Worm (Caenorhabditis elegans) whole organism, L1 larva: ENCODE results near the gene apd-3.

Source experiments
- C16A3.4 ChIP-seq: fragments of 150-350 bp; optimal IDR thresholded peaks from 2 replicates; lab custom pipeline; 2014; ENCODE audit warnings: missing biosample characterization, missing genetic modification characterization
- F16B12.6 ChIP-seq: fragments of 150-350 bp; optimal IDR thresholded peaks from 2 replicates; lab custom pipeline; 2014; ENCODE audit warnings: missing biosample characterization, missing genetic modification characterization
- Y116A8C.19 ChIP-seq: sonication (generic microtip); optimal IDR thresholded peaks from 2 replicates; lab custom pipeline; 2016; ENCODE audit warnings: missing compliant biosample characterization, missing genetic modification characterization, borderline replicate concordance
- ceh-8 ChIP-seq: fragments of 200-800 bp; sonication (Bioruptor generic); optimal IDR thresholded peaks from 2 replicates; lab custom pipeline; 2018; ENCODE audit warnings: mild to moderate bottlenecking, missing genetic modification characterization, moderate library complexity, missing compliant biosample characterization
- ceh-82 ChIP-seq, 3 experiments: fragments of 150-350 bp in 1 of 3; sonication (generic microtip) in 2 of 3; optimal IDR thresholded peaks; 2 replicates each; lab custom pipeline; 2014 to 2017; ENCODE audit warnings: missing biosample characterization in 3 of 3, missing genetic modification characterization in 3 of 3
- ceh-88 ChIP-seq: fragments of 200-800 bp; sonication (Bioruptor generic); IDR thresholded peaks from 2 replicates; pipeline ENCODE4 v1.3.6; 2022; ENCODE audit warnings: missing genetic modification characterization, missing compliant biosample characterization
- dpl-1 ChIP-seq, 3 experiments: fragments of 150-350 bp in 2 of 3; sonication (generic microtip) in 1 of 3; optimal IDR thresholded peaks; 2 replicates each; lab custom pipeline; 2014 to 2017; ENCODE audit warnings: missing biosample characterization in 3 of 3, missing genetic modification characterization in 3 of 3, missing genetic modification reagents in 3 of 3
- dsc-1 ChIP-seq: sonication (generic microtip); optimal IDR thresholded peaks from 2 replicates; lab custom pipeline; 2016; ENCODE audit warnings: mild to moderate bottlenecking, missing genetic modification characterization, missing compliant biosample characterization
- efl-1 ChIP-seq, 4 experiments: fragments of 150-350 bp; optimal IDR thresholded peaks in 3 of 4; peaks in 1 of 4; 1 replicate in 1 of 4; 2 replicates in 3 of 4; lab custom pipeline; 2014; ENCODE audit warnings: missing biosample characterization in 2 of 4, missing genetic modification characterization in 2 of 4, missing genetic modification reagents in 2 of 4
- egl-13 ChIP-seq: sonication (generic microtip); optimal IDR thresholded peaks from 2 replicates; lab custom pipeline; 2016; ENCODE audit warnings: missing genotype, missing genetic modification reagents, missing genetic modification characterization, missing compliant biosample characterization
- elt-3 ChIP-seq, 6 experiments: fragments of 150-350 bp in 1 of 6; sonication (generic microtip); optimal IDR thresholded peaks; 2 replicates each; lab custom pipeline; 2017 to 2018; ENCODE audit warnings: missing biosample characterization in 6 of 6, missing genetic modification characterization in 6 of 6, inconsistent platforms in 1 of 6
- fkh-10 ChIP-seq: sonication (generic microtip); optimal IDR thresholded peaks from 2 replicates; lab custom pipeline; 2017; ENCODE audit warnings: missing biosample characterization, missing genetic modification reagents, missing genetic modification characterization
- fkh-8 ChIP-seq: sonication (generic microtip); optimal IDR thresholded peaks from 2 replicates; lab custom pipeline; 2016; ENCODE audit warnings: mild to moderate bottlenecking, missing genetic modification characterization, missing compliant biosample characterization
- fos-1 ChIP-seq: fragments of 150-350 bp; optimal IDR thresholded peaks from 2 replicates; lab custom pipeline; 2014; ENCODE audit warnings: missing biosample characterization, missing genetic modification characterization
- hlh-17 ChIP-seq: fragments of 200-800 bp; sonication (Bioruptor generic); optimal IDR thresholded peaks from 2 replicates; lab custom pipeline; 2018; ENCODE audit warnings: missing genetic modification characterization, mild to moderate bottlenecking, missing compliant biosample characterization, moderate library complexity, borderline replicate concordance
- hlh-4 ChIP-seq: sonication (generic microtip); optimal IDR thresholded peaks from 2 replicates; lab custom pipeline; 2016; ENCODE audit warnings: mild to moderate bottlenecking, missing genetic modification characterization, missing compliant biosample characterization
- lin-14 ChIP-seq: fragments of 200-800 bp; sonication (Bioruptor generic); optimal IDR thresholded peaks from 2 replicates; lab custom pipeline; 2018; ENCODE audit warnings: mild to moderate bottlenecking, missing genetic modification characterization, moderate library complexity, missing compliant biosample characterization
- lin-35 ChIP-seq, 2 experiments: fragments of 150-350 bp; optimal IDR thresholded peaks; 2 replicates each; lab custom pipeline; 2014; ENCODE audit warnings: missing biosample characterization in 2 of 2, missing genetic modification characterization in 2 of 2, missing genetic modification reagents in 2 of 2
- lir-3 ChIP-seq: sonication (generic microtip); optimal IDR thresholded peaks from 2 replicates; lab custom pipeline; 2016; ENCODE audit warnings: mild to moderate bottlenecking, missing genetic modification characterization, moderate library complexity, missing compliant biosample characterization; ENCODE audit not compliant: poor library complexity
- lsy-2 ChIP-seq, 2 experiments: fragments of 150-350 bp; optimal IDR thresholded peaks; 2 replicates each; lab custom pipeline; 2014; ENCODE audit warnings: missing biosample characterization in 2 of 2, missing genetic modification characterization in 2 of 2
- mab-9 ChIP-seq: fragments of 200-800 bp; sonication (Bioruptor generic); IDR thresholded peaks from 2 replicates; pipeline ENCODE4 v1.3.6; 2022; ENCODE audit warnings: missing genetic modification reagents, missing genetic modification characterization, missing compliant biosample characterization
- mef-2 ChIP-seq: fragments of 150-350 bp; optimal IDR thresholded peaks from 2 replicates; lab custom pipeline; 2014; ENCODE audit warnings: missing biosample characterization, missing genetic modification characterization
- mep-1 ChIP-seq: fragments of 150-350 bp; optimal IDR thresholded peaks from 2 replicates; lab custom pipeline; 2014; ENCODE audit warnings: missing biosample characterization, missing genetic modification characterization
- nhr-11 ChIP-seq: fragments of 150-350 bp; optimal IDR thresholded peaks from 2 replicates; lab custom pipeline; 2014; ENCODE audit warnings: missing biosample characterization, missing genetic modification characterization
- nhr-12 ChIP-seq: sonication (generic microtip); optimal IDR thresholded peaks from 2 replicates; lab custom pipeline; 2017; ENCODE audit warnings: missing biosample characterization, missing genetic modification characterization
- nhr-19 ChIP-seq: fragments of 200-800 bp; sonication (Bioruptor generic); conservative IDR thresholded peaks from 2 replicates; pipeline ENCODE4 v1.3.6; 2022; ENCODE audit warnings: missing genetic modification characterization, missing compliant biosample characterization
- nhr-20 ChIP-seq: sonication (generic microtip); optimal IDR thresholded peaks from 2 replicates; lab custom pipeline; 2016; ENCODE audit warnings: mild to moderate bottlenecking, missing genetic modification characterization, missing compliant biosample characterization
- nhr-28 ChIP-seq: fragments of 150-350 bp; optimal IDR thresholded peaks from 2 replicates; lab custom pipeline; 2014; ENCODE audit warnings: missing biosample characterization, missing genetic modification characterization
- nhr-47 ChIP-seq: sonication (generic microtip); optimal IDR thresholded peaks from 2 replicates; lab custom pipeline; 2016; ENCODE audit warnings: mild to moderate bottlenecking, missing genetic modification characterization, moderate library complexity, missing compliant biosample characterization
- nhr-77 ChIP-seq: fragments of 150-350 bp; optimal IDR thresholded peaks from 2 replicates; lab custom pipeline; 2014; ENCODE audit warnings: missing biosample characterization, missing genetic modification characterization
- nhr-84 ChIP-seq: sonication (generic microtip); optimal IDR thresholded peaks from 2 replicates; lab custom pipeline; 2017; ENCODE audit warnings: missing biosample characterization, missing genetic modification characterization
- nhr-90 ChIP-seq: sonication (generic microtip); optimal IDR thresholded peaks from 2 replicates; lab custom pipeline; 2016; ENCODE audit warnings: mild to moderate bottlenecking, missing genetic modification characterization, missing compliant biosample characterization; ENCODE audit not compliant: poor library complexity
- pag-3 ChIP-seq: sonication (generic microtip); optimal IDR thresholded peaks from 2 replicates; lab custom pipeline; 2017; ENCODE audit warnings: missing genetic modification characterization, mild to moderate bottlenecking, missing compliant biosample characterization, antibody characterized with exemption, borderline replicate concordance; ENCODE audit not compliant: insufficient read depth
- snpc-4 ChIP-seq: fragments of 150-350 bp; optimal IDR thresholded peaks from 2 replicates; lab custom pipeline; 2014; ENCODE audit warnings: missing biosample characterization, missing genetic modification characterization
- tbx-2 ChIP-seq: sonication (generic microtip); optimal IDR thresholded peaks from 2 replicates; lab custom pipeline; 2016; ENCODE audit warnings: missing genetic modification characterization, missing compliant biosample characterization
- unc-130 ChIP-seq: fragments of 150-350 bp; optimal IDR thresholded peaks from 2 replicates; lab custom pipeline; 2017; ENCODE audit warnings: missing biosample characterization, missing genetic modification characterization, inconsistent platforms
- unc-86 ChIP-seq: sonication (generic microtip); optimal IDR thresholded peaks from 2 replicates; lab custom pipeline; 2016; ENCODE audit warnings: missing genetic modification characterization, missing compliant biosample characterization
- unc-98 ChIP-seq: fragments of 200-800 bp; sonication (Bioruptor generic); IDR thresholded peaks from 2 replicates; pipeline ENCODE4 v1.3.6; 2022; ENCODE audit warnings: missing genetic modification characterization, missing compliant biosample characterization
- vab-15 ChIP-seq: sonication (generic microtip); optimal IDR thresholded peaks from 2 replicates; lab custom pipeline; 2017; ENCODE audit warnings: missing genotype, mild to moderate bottlenecking, missing genetic modification characterization, missing compliant biosample characterization
- ztf-4 ChIP-seq: fragments of 150-350 bp; optimal IDR thresholded peaks from 2 replicates; lab custom pipeline; 2014; ENCODE audit warnings: missing biosample characterization, missing genetic modification characterization

apd-3 gene

ce11 chrII:3553453-3553852, 7.2 kb upstream of the apd-3 start, which contains the start of gene dnc-3 (continued):
- TF ChIP-seq nhr-12 (tag; lab: Kevin White, UChicago) (no peak), C16A3.4 (tag; lab: Kevin White, UChicago) (peak; percentile 24), vab-15 (no peak), elt-3 (tag; optimal IDR thresholded peaks at IDR 0.05; lab: Kevin White, UChicago) (no peak), nhr-20 (tag; lab: Kevin White, UChicago) (peak; percentile 80)

ce11 chrII:3550352-3550751, 4.1 kb upstream of the apd-3 start, which contains the start of gene W10G11.19:
Gene W10G11.19 (plus strand): TSS chrII:3550652.
- TF ChIP-seq ceh-8 (GFP tag; lab: Kevin White, UChicago): no peak
- no peak for TF ChIP-seq mef-2 (tag; lab: Kevin White, UChicago)
- TF ChIP-seq tbx-2 (tag; lab: Kevin White, UChicago): no peak
- no peak for TF ChIP-seq egl-13
- no peak for TF ChIP-seq F16B12.6 (tag; lab: Kevin White, UChicago)
- no peak for TF ChIP-seq nhr-28
- TF ChIP-seq hlh-17 (GFP tag; lab: Kevin White, UChicago): no peak
- no peak for TF ChIP-seq nhr-12 (tag; lab: Kevin White, UChicago)
- TF ChIP-seq hlh-4: no peak
- no peak for TF ChIP-seq snpc-4
- TF ChIP-seq dsc-1: no peak
- no peak for TF ChIP-seq nhr-84 (tag; lab: Kevin White, UChicago)
- TF ChIP-seq unc-130 (tag; lab: Kevin White, UChicago): no peak
- no peak for TF ChIP-seq pag-3 (tag; lab: Kevin White, UChicago)
- TF ChIP-seq mab-9 (GFP tag; lab: Robert Waterston, UW): no peak
- TF ChIP-seq fkh-10 (GFP tag; lab: Kevin White, UChicago): no peak
- no peak for TF ChIP-seq nhr-19 (GFP tag; lab: Robert Waterston, UW)

ce11 chrII:3547282-3547681, 1.1 kb upstream of the apd-3 start:
- TF ChIP-seq ztf-4 (no peak), lin-35 (GFP tag; optimal IDR thresholded peaks at IDR 0.05; lab: Kevin White, UChicago) (peak in 1 of 2 experiments; percentile 21), unc-86 (peak; percentile 12), dsc-1 (no peak), F16B12.6 (tag; lab: Kevin White, UChicago) (peak; percentile 36), fkh-10 (GFP tag; lab: Kevin White, UChicago) (peak; percentile 44), lsy-2 (tag; optimal IDR thresholded peaks at IDR 0.05; lab: Kevin White, UChicago) (peak; percentile 36 to 47), efl-1 (optimal IDR thresholded peaks at IDR 0.05; lab: Kevin White, UChicago) (peak; percentile 47 to 65), efl-1 (GFP tag; optimal IDR thresholded peaks at IDR 0.05 in 1 of 2; lab: Kevin White, UChicago) (peak; percentile 30 to 76), lin-14 (GFP tag; lab: Kevin White, UChicago) (peak; percentile 89), nhr-47 (peak; percentile 42), dpl-1 (GFP tag; optimal IDR thresholded peaks at IDR 0.05; lab: Kevin White, UChicago) (peak in 1 of 3 experiments; percentile 15), fkh-8 (tag; lab: Kevin White, UChicago) (peak; percentile 30), ceh-82 (tag; optimal IDR thresholded peaks at IDR 0.05; lab: Kevin White, UChicago) (peak in 2 of 3 experiments; percentile 21 to 29), nhr-77 (tag; lab: Kevin White, UChicago) (no peak), mep-1 (tag; lab: Kevin White, UChicago) (peak; percentile 21)

ce11 chrII:3540151-3540550, 6.1 kb downstream of the apd-3 start:
- no peak for TF ChIP-seq fos-1 (tag; lab: Kevin White, UChicago)
- no peak for TF ChIP-seq efl-1 (optimal IDR thresholded peaks at IDR 0.05; lab: Kevin White, UChicago)
- peak in 1 of 2 experiments; percentile 2 for TF ChIP-seq efl-1 (GFP tag; optimal IDR thresholded peaks at IDR 0.05 in 1 of 2; lab: Kevin White, UChicago)

ce11 chrII:3528256-3528655, 18.0 kb downstream of the apd-3 start, which contains the start of gene ncs-6:
Gene ncs-6 (minus strand): TSS chrII:3528516.
- TF ChIP-seq Y116A8C.19 (tag; lab: Kevin White, UChicago) (no peak), nhr-90 (no peak), nhr-84 (tag; lab: Kevin White, UChicago) (no peak), lir-3 (no peak), ceh-88 (GFP tag; lab: Robert Waterston, UW) (no peak), fkh-8 (tag; lab: Kevin White, UChicago) (peak; percentile 73), nhr-11 (no peak), unc-98 (GFP tag; lab: Robert Waterston, UW) (no peak), mab-9 (GFP tag; lab: Robert Waterston, UW) (no peak)
